Fruit fly (Drosophila melanogaster) whole organism, embryonic: ENCODE data around the gene mtsh.

Experiments used
- Abd-B ChIP-seq: fragments of 200-800 bp; sonication (Bioruptor generic); optimal IDR thresholded peaks from 2 replicates; lab custom pipeline; 2018; ENCODE audit warnings: missing biosample characterization, mild to moderate bottlenecking, missing genetic modification characterization, moderate library complexity
- Atf-2 ChIP-seq: fragments of 200-800 bp; sonication (Bioruptor generic); optimal IDR thresholded peaks from 2 replicates; lab custom pipeline; 2016; ENCODE audit warnings: missing biosample characterization, missing genetic modification characterization
- Atf6 ChIP-seq: fragments of 200-800 bp; sonication (Bioruptor generic); IDR thresholded peaks from 2 replicates; pipeline ENCODE4 v1.3.6; 2022; ENCODE audit warnings: missing biosample characterization, missing genetic modification characterization
- CG10267 ChIP-seq: fragments of 200-800 bp; sonication (Bioruptor generic); optimal IDR thresholded peaks from 2 replicates; lab custom pipeline; 2018; ENCODE audit warnings: missing biosample characterization, mild to moderate bottlenecking, missing genetic modification characterization, moderate library complexity
- CG10366 ChIP-seq: fragments of 200-800 bp; sonication (Bioruptor generic); IDR thresholded peaks from 2 replicates; pipeline ENCODE4 v1.3.6; 2022; ENCODE audit warnings: missing biosample characterization, missing genetic modification characterization
- CG11695 ChIP-seq: fragments of 200-800 bp; sonication (Bioruptor generic); IDR thresholded peaks from 3 replicates; pipeline ENCODE4 v1.3.6; 2022; ENCODE audit warnings: missing biosample characterization, missing genetic modification characterization
- CG12659 ChIP-seq: fragments of 200-800 bp; sonication (Bioruptor generic); optimal IDR thresholded peaks from 3 replicates; lab custom pipeline; 2017; ENCODE audit warnings: mild to moderate bottlenecking, missing biosample characterization, missing genetic modification reagents, missing genetic modification characterization
- CG15073 ChIP-seq: fragments of 200-800 bp; sonication (Bioruptor generic); optimal IDR thresholded peaks from 2 replicates; lab custom pipeline; 2016; ENCODE audit warnings: missing biosample characterization, missing genetic modification characterization
- CG16863 ChIP-seq: fragments of 200-800 bp; sonication (Bioruptor generic); optimal IDR thresholded peaks from 3 replicates; lab custom pipeline; 2016; ENCODE audit warnings: missing biosample characterization, missing genetic modification characterization
- CG18599 ChIP-seq: fragments of 200-800 bp; sonication (Bioruptor generic); optimal IDR thresholded peaks from 3 replicates; lab custom pipeline; 2017; ENCODE audit warnings: missing biosample characterization, missing genetic modification characterization, mild to moderate bottlenecking, moderate library complexity, missing genetic modification reagents
- CG2678 ChIP-seq: fragments of 200-800 bp; sonication (Bioruptor generic); optimal IDR thresholded peaks from 3 replicates; lab custom pipeline; 2019; ENCODE audit warnings: missing biosample characterization, mild to moderate bottlenecking, missing genetic modification characterization, moderate library complexity
- CG3281 ChIP-seq: fragments of 200-800 bp; sonication (Bioruptor generic); optimal IDR thresholded peaks from 3 replicates; lab custom pipeline; 2017; ENCODE audit warnings: missing biosample characterization, mild to moderate bottlenecking, missing genetic modification characterization
- CG33213 ChIP-seq: fragments of 200-800 bp; sonication (Bioruptor generic); optimal IDR thresholded peaks from 3 replicates; lab custom pipeline; 2016; ENCODE audit warnings: missing biosample characterization, missing genetic modification characterization
- CG4328 ChIP-seq: fragments of 200-800 bp; sonication (Bioruptor generic); optimal IDR thresholded peaks from 3 replicates; lab custom pipeline; 2017; ENCODE audit warnings: missing biosample characterization, missing genetic modification reagents, missing genetic modification characterization
- CG6854 ChIP-seq: fragments of 200-800 bp; sonication (Bioruptor generic); optimal IDR thresholded peaks from 3 replicates; lab custom pipeline; 2017; ENCODE audit warnings: missing biosample characterization, mild to moderate bottlenecking, missing genetic modification characterization
- CG7839 ChIP-seq: fragments of 200-800 bp; sonication (Bioruptor generic); optimal IDR thresholded peaks from 3 replicates; lab custom pipeline; 2018; ENCODE audit warnings: missing biosample characterization, mild to moderate bottlenecking, missing genetic modification characterization, moderate library complexity
- CG9727 ChIP-seq: fragments of 200-800 bp; sonication (Bioruptor generic); optimal IDR thresholded peaks from 3 replicates; lab custom pipeline; 2017; ENCODE audit warnings: missing biosample characterization, mild to moderate bottlenecking, missing genetic modification characterization
- CTCF ChIP-seq: fragments of 200-800 bp; sonication (Bioruptor generic); optimal IDR thresholded peaks from 2 replicates; lab custom pipeline; 2017; ENCODE audit warnings: missing biosample characterization, mild to moderate bottlenecking, missing genetic modification characterization, moderate library complexity
- CoRest ChIP-seq: fragments of 200-800 bp; sonication (Bioruptor generic); optimal IDR thresholded peaks from 3 replicates; lab custom pipeline; 2018; ENCODE audit warnings: missing biosample characterization, mild to moderate bottlenecking, missing genetic modification characterization, moderate library complexity
- Dbx ChIP-seq: fragments of 200-800 bp; sonication (Bioruptor generic); IDR thresholded peaks from 3 replicates; pipeline ENCODE4 v1.3.6; 2022; ENCODE audit warnings: missing biosample characterization, missing genetic modification characterization
- Dek ChIP-seq: fragments of 200-800 bp; sonication (Bioruptor generic); optimal IDR thresholded peaks from 3 replicates; lab custom pipeline; 2019; ENCODE audit warnings: missing biosample characterization, mild to moderate bottlenecking, missing genetic modification characterization, moderate library complexity
- Doc3 ChIP-seq: fragments of 200-800 bp; sonication (Bioruptor generic); IDR thresholded peaks from 3 replicates; pipeline ENCODE4 v1.3.6; 2022; ENCODE audit warnings: missing biosample characterization, missing genetic modification characterization; ENCODE audit not compliant: partially characterized antibody
- Dp ChIP-seq: fragments of 200-800 bp; sonication (Bioruptor generic); optimal IDR thresholded peaks from 2 replicates; lab custom pipeline; 2018; ENCODE audit warnings: missing biosample characterization, mild to moderate bottlenecking, missing genetic modification characterization, moderate library complexity
- Fer1 ChIP-seq: fragments of 200-800 bp; sonication (Bioruptor generic); optimal IDR thresholded peaks from 2 replicates; lab custom pipeline; 2017; ENCODE audit warnings: missing biosample characterization, mild to moderate bottlenecking, missing genetic modification characterization
- HmgZ ChIP-seq: fragments of 200-800 bp; sonication (Bioruptor generic); optimal IDR thresholded peaks from 2 replicates; lab custom pipeline; 2018; ENCODE audit warnings: missing biosample characterization, mild to moderate bottlenecking, missing genetic modification characterization
- MESR4 ChIP-seq: fragments of 200-800 bp; sonication (Bioruptor generic); optimal IDR thresholded peaks from 2 replicates; lab custom pipeline; 2018; ENCODE audit warnings: missing biosample characterization, mild to moderate bottlenecking, missing genetic modification characterization, moderate library complexity
- Meics ChIP-seq: fragments of 200-800 bp; sonication (Bioruptor generic); optimal IDR thresholded peaks from 2 replicates; lab custom pipeline; 2017; ENCODE audit warnings: missing biosample characterization, mild to moderate bottlenecking, missing genetic modification characterization
- NfI ChIP-seq: fragments of 200-800 bp; sonication (Bioruptor generic); optimal IDR thresholded peaks from 3 replicates; lab custom pipeline; 2018; ENCODE audit warnings: missing biosample characterization, mild to moderate bottlenecking, missing genetic modification characterization, moderate library complexity
- Oli ChIP-seq: fragments of 200-800 bp; sonication (Bioruptor generic); optimal IDR thresholded peaks from 2 replicates; lab custom pipeline; 2018; ENCODE audit warnings: missing biosample characterization, mild to moderate bottlenecking, missing genetic modification characterization, moderate library complexity
- Pdp1 ChIP-seq, 2 experiments: fragments of 200-800 bp; sonication (Bioruptor generic); optimal IDR thresholded peaks; 3 replicates each; lab custom pipeline; 2016; ENCODE audit warnings: missing biosample characterization in 2 of 2, missing genetic modification characterization in 2 of 2, mild to moderate bottlenecking in 1 of 2, moderate library complexity in 1 of 2
- Ssrp ChIP-seq: fragments of 200-800 bp; sonication (Bioruptor generic); optimal IDR thresholded peaks from 2 replicates; lab custom pipeline; 2018; ENCODE audit warnings: missing biosample characterization, mild to moderate bottlenecking, missing genetic modification characterization, moderate library complexity
- Xrp1 ChIP-seq: fragments of 200-800 bp; sonication (Bioruptor generic); IDR thresholded peaks from 2 replicates; pipeline ENCODE4 v1.3.6; 2022; ENCODE audit warnings: missing biosample characterization, missing genetic modification characterization
- abd-A ChIP-seq: fragments of 200-800 bp; sonication (Bioruptor generic); optimal IDR thresholded peaks from 3 replicates; lab custom pipeline; 2019; ENCODE audit warnings: missing biosample characterization, mild to moderate bottlenecking, missing genetic modification characterization, moderate library complexity
- br ChIP-seq: fragments of >200 bp; optimal IDR thresholded peaks from 2 replicates; lab custom pipeline; 2017
- cwo ChIP-seq: fragments of 200-800 bp; sonication (Bioruptor generic); optimal IDR thresholded peaks from 3 replicates; lab custom pipeline; 2017; ENCODE audit warnings: missing biosample characterization, missing genetic modification characterization, mild to moderate bottlenecking, moderate library complexity, missing genetic modification reagents
- dmrt99B ChIP-seq: fragments of 200-800 bp; sonication (Bioruptor generic); optimal IDR thresholded peaks from 2 replicates; lab custom pipeline; 2018; ENCODE audit warnings: missing biosample characterization, mild to moderate bottlenecking, missing genetic modification characterization, moderate library complexity
- dpn ChIP-seq, 2 experiments: fragments of 200-800 bp; sonication (Bioruptor generic); optimal IDR thresholded peaks; 3 replicates each; lab custom pipeline; 2016; ENCODE audit warnings: missing biosample characterization in 2 of 2, missing genetic modification characterization in 2 of 2
- gem ChIP-seq: fragments of 200-800 bp; sonication (Bioruptor generic); optimal IDR thresholded peaks from 2 replicates; lab custom pipeline; 2019; ENCODE audit warnings: missing biosample characterization, mild to moderate bottlenecking, missing genetic modification characterization, moderate library complexity
- grau ChIP-seq: fragments of 200-800 bp; optimal IDR thresholded peaks from 3 replicates; lab custom pipeline; 2019; ENCODE audit warnings: missing biosample characterization, mild to moderate bottlenecking, missing genetic modification characterization, moderate library complexity
- hb ChIP-seq: fragments of 200-800 bp; sonication (Bioruptor generic); IDR thresholded peaks from 3 replicates; pipeline ENCODE4 v1.3.6; 2022; ENCODE audit warnings: missing biosample characterization, missing genetic modification characterization; ENCODE audit not compliant: partially characterized antibody
- jigr1 ChIP-seq: fragments of 200-800 bp; sonication (Bioruptor generic); IDR thresholded peaks from 3 replicates; pipeline ENCODE4 v1.3.6; 2022; ENCODE audit warnings: missing biosample characterization, missing genetic modification characterization
- jing ChIP-seq: fragments of 200-800 bp; sonication (Bioruptor generic); optimal IDR thresholded peaks from 2 replicates; lab custom pipeline; 2018; ENCODE audit warnings: missing biosample characterization, mild to moderate bottlenecking, missing genetic modification characterization
- lab ChIP-seq: fragments of 200-800 bp; sonication (Bioruptor generic); optimal IDR thresholded peaks from 3 replicates; lab custom pipeline; 2017; ENCODE audit warnings: missing biosample characterization, missing genetic modification characterization, mild to moderate bottlenecking, moderate library complexity, missing genetic modification reagents
- luna ChIP-seq: fragments of 200-800 bp; sonication (Bioruptor generic); optimal IDR thresholded peaks from 2 replicates; lab custom pipeline; 2016; ENCODE audit warnings: missing biosample characterization, missing genetic modification characterization
- nom ChIP-seq: fragments of 200-800 bp; sonication (Bioruptor generic); optimal IDR thresholded peaks from 2 replicates; lab custom pipeline; 2017; ENCODE audit warnings: missing biosample characterization, missing genetic modification characterization, mild to moderate bottlenecking, moderate library complexity, missing genetic modification reagents
- phol ChIP-seq: fragments of 200-800 bp; sonication (Bioruptor generic); optimal IDR thresholded peaks from 3 replicates; lab custom pipeline; 2018; ENCODE audit warnings: missing biosample characterization, mild to moderate bottlenecking, missing genetic modification characterization, moderate library complexity
- row ChIP-seq: fragments of 200-800 bp; sonication (Bioruptor generic); IDR thresholded peaks from 3 replicates; pipeline ENCODE4 v1.3.6; 2022; ENCODE audit warnings: missing biosample characterization, missing genetic modification characterization
- scrt ChIP-seq: fragments of 200-800 bp; sonication (Bioruptor generic); optimal IDR thresholded peaks from 2 replicates; lab custom pipeline; 2018; ENCODE audit warnings: missing biosample characterization, mild to moderate bottlenecking, missing genetic modification characterization, moderate library complexity
- slbo ChIP-seq: fragments of 200-800 bp; sonication (Bioruptor generic); IDR thresholded peaks from 2 replicates; pipeline ENCODE4 v1.3.6; 2022; ENCODE audit warnings: missing biosample characterization, missing genetic modification characterization
- tap ChIP-seq: fragments of 200-800 bp; optimal IDR thresholded peaks from 3 replicates; lab custom pipeline; 2019; ENCODE audit warnings: missing biosample characterization, mild to moderate bottlenecking, missing genetic modification characterization, moderate library complexity

Gene mtsh

dm6 chr2L:8333185-8333584, 13.5 kb upstream of the mtsh start:
- no peak for TF ChIP-seq Dek (tag; lab: Kevin White, UChicago)
- peak; percentile 26 for TF ChIP-seq lab
- no peak for TF ChIP-seq nom (GFP tag; lab: Kevin White, UChicago)
- peak; percentile 4 for TF ChIP-seq phol (tag; lab: Kevin White, UChicago)
- no peak for TF ChIP-seq CG33213 (GFP tag; lab: Kevin White, UChicago)
- TF ChIP-seq CG7839 (tag; lab: Kevin White, UChicago), result peak; percentile 32
- TF ChIP-seq CG16863, result no peak
- peak; percentile 7 for TF ChIP-seq abd-A (tag; lab: Kevin White, UChicago)
- TF ChIP-seq Ssrp (tag; lab: Kevin White, UChicago), result no peak
- no peak for TF ChIP-seq NfI (GFP tag; lab: Kevin White, UChicago)
- peak; percentile 62 for TF ChIP-seq CG2678 (tag; lab: Kevin White, UChicago)
- TF ChIP-seq jigr1 (GFP tag; lab: Robert Waterston, UW), result no peak
- TF ChIP-seq grau (tag; lab: Kevin White, UChicago), result peak; percentile 8
- no peak for TF ChIP-seq CG15073 (GFP tag; lab: Kevin White, UChicago)
- TF ChIP-seq HmgZ (tag; lab: Kevin White, UChicago), result no peak
- no peak for TF ChIP-seq Pdp1 (GFP tag; optimal IDR thresholded peaks at IDR 0.05; lab: Kevin White, UChicago)
- TF ChIP-seq row, result 0 out of 3 replicates have a peak, but pooled peaks have one; percentile 34
- TF ChIP-seq cwo (GFP tag; lab: Kevin White, UChicago), result peak; percentile 12
- TF ChIP-seq CG3281 (GFP tag; lab: Kevin White, UChicago), result peak; percentile 20
- peak; percentile 54 for TF ChIP-seq Meics (GFP tag; lab: Kevin White, UChicago)
- TF ChIP-seq hb, result no peak
- no peak for TF ChIP-seq tap (tag; lab: Kevin White, UChicago)
- TF ChIP-seq scrt, result peak; percentile 18
- TF ChIP-seq Atf-2, result no peak
- peak; percentile 40 for TF ChIP-seq Fer1
- peak; percentile 20 for TF ChIP-seq CoRest
- peak; percentile 19 for TF ChIP-seq gem (tag; lab: Kevin White, UChicago)
- no peak for TF ChIP-seq CG4328 (GFP tag; lab: Kevin White, UChicago)
- no peak for TF ChIP-seq Oli (tag; lab: Kevin White, UChicago)
- TF ChIP-seq CG11695 (GFP tag; lab: Robert Waterston, UW), result 0 out of 3 replicates have a peak, but pooled peaks have one; percentile 31
- TF ChIP-seq Doc3 (GFP tag; lab: Robert Waterston, UW), result no peak
- no peak for TF ChIP-seq Dp (GFP tag; lab: Kevin White, UChicago)
- no peak for TF ChIP-seq dpn (GFP tag; optimal IDR thresholded peaks at IDR 0.05; lab: Kevin White, UChicago)
- TF ChIP-seq CTCF, result no peak
- no peak for TF ChIP-seq CG10366 (GFP tag; lab: Robert Waterston, UW)
- TF ChIP-seq jing (GFP tag; lab: Kevin White, UChicago), result no peak
- TF ChIP-seq MESR4 (GFP tag; lab: Kevin White, UChicago), result no peak
- TF ChIP-seq Abd-B (GFP tag; lab: Kevin White, UChicago), result peak; percentile 5
- peak; percentile 11 for TF ChIP-seq CG9727 (GFP tag; lab: Kevin White, UChicago)
- no peak for TF ChIP-seq CG6854 (GFP tag; lab: Kevin White, UChicago)
- peak; percentile 6 for TF ChIP-seq CG12659 (GFP tag; lab: Kevin White, UChicago)
- TF ChIP-seq CG10267 (tag; lab: Kevin White, UChicago), result no peak
- TF ChIP-seq br, result no peak
- TF ChIP-seq Atf6, result peak; percentile 31; the same call in 1 of the 2 replicates
- TF ChIP-seq dmrt99B (tag; lab: Kevin White, UChicago), result peak; percentile 33
- TF ChIP-seq Xrp1 (GFP tag; lab: Robert Waterston, UW), result no peak
- 0 out of 3 replicates have a peak, but pooled peaks have one; percentile 5 for TF ChIP-seq Dbx
- peak; percentile 31; the same call in 1 of the 2 replicates for TF ChIP-seq slbo
- no peak for TF ChIP-seq luna (GFP tag; lab: Kevin White, UChicago)
- TF ChIP-seq CG18599, result peak; percentile 58
